Worm (Caenorhabditis elegans) whole organism, L2 larva: ENCODE results near the gene srh-25.

ENCODE experiments used
- blmp-1 ChIP-seq: sonication (generic microtip); optimal IDR thresholded peaks from 2 replicates; lab custom pipeline; 2017; ENCODE audit warnings: missing genetic modification characterization, mild to moderate bottlenecking, missing compliant biosample characterization, antibody characterized with exemption, moderate library complexity; ENCODE audit not compliant: insufficient read depth
- egl-27 ChIP-seq: sonication (generic microtip); optimal IDR thresholded peaks from 3 replicates; lab custom pipeline; 2017; ENCODE audit warnings: missing biosample characterization, missing genetic modification reagents, missing genetic modification characterization
- elt-3 ChIP-seq: sonication (generic microtip); optimal IDR thresholded peaks from 2 replicates; lab custom pipeline; 2017; ENCODE audit warnings: missing biosample characterization, missing genetic modification characterization
- gmeb-1 ChIP-seq: fragments of 150-350 bp; optimal IDR thresholded peaks from 2 replicates; lab custom pipeline; 2014; ENCODE audit warnings: missing biosample characterization, missing genetic modification characterization
- lsy-2 ChIP-seq, 2 experiments: fragments of 150-350 bp in 1 of 2; sonication (generic microtip) in 1 of 2; optimal IDR thresholded peaks; 2 replicates each; lab custom pipeline; 2014 to 2017; ENCODE audit warnings: missing biosample characterization in 2 of 2, missing genetic modification characterization in 2 of 2
- mab-5 ChIP-seq: fragments of 150-350 bp; optimal IDR thresholded peaks from 2 replicates; lab custom pipeline; 2014; ENCODE audit warnings: missing biosample characterization, missing genetic modification characterization
- nhr-11 ChIP-seq: fragments of 150-350 bp; optimal IDR thresholded peaks from 2 replicates; lab custom pipeline; 2014; ENCODE audit warnings: missing biosample characterization, missing genetic modification characterization
- nhr-129 ChIP-seq: fragments of 150-350 bp; optimal IDR thresholded peaks from 2 replicates; lab custom pipeline; 2014; ENCODE audit warnings: missing biosample characterization, missing genetic modification characterization
- nhr-237 ChIP-seq: fragments of 150-350 bp; optimal IDR thresholded peaks from 2 replicates; lab custom pipeline; 2014; ENCODE audit warnings: missing biosample characterization, missing genetic modification characterization
- unc-39 ChIP-seq: fragments of 150-350 bp; optimal IDR thresholded peaks from 2 replicates; lab custom pipeline; 2014; ENCODE audit warnings: missing biosample characterization, missing genetic modification characterization

ce11 chrV:12467755-12468154, 34.1 kb upstream of the srh-25 start:
- TF ChIP-seq nhr-129 (tag; lab: Kevin White, UChicago): no peak
- no peak for TF ChIP-seq lsy-2 (tag; optimal IDR thresholded peaks at IDR 0.05; lab: Kevin White, UChicago)
- TF ChIP-seq elt-3: no peak
- TF ChIP-seq egl-27 (tag; lab: Kevin White, UChicago): no peak
- no peak for TF ChIP-seq unc-39 (tag; lab: Kevin White, UChicago)
- TF ChIP-seq mab-5: no peak
- TF ChIP-seq gmeb-1 (tag; lab: Kevin White, UChicago): peak; percentile 31
- no peak for TF ChIP-seq nhr-237
- TF ChIP-seq blmp-1: no peak
- no peak for TF ChIP-seq nhr-11
